Fruit fly (Drosophila melanogaster) whole organism: ENCODE measurements around the gene CG31954.

ENCODE experiments used
- CG8478 ChIP-seq: fragments of >200 bp; optimal IDR thresholded peaks from 2 replicates; lab custom pipeline; 2018; ENCODE audit warnings: inconsistent platforms
- EcR ChIP-seq, 2 experiments: fragments of >200 bp; optimal IDR thresholded peaks; 2 replicates each; lab custom pipeline; 2017; ENCODE audit warnings: missing biosample characterization in 2 of 2, missing genetic modification characterization in 2 of 2, missing genetic modification reagents in 2 of 2
- pan ChIP-seq: fragments of >200 bp; optimal IDR thresholded peaks from 2 replicates; lab custom pipeline; 2017
- psq ChIP-seq: fragments of >200 bp; optimal IDR thresholded peaks from 2 replicates; lab custom pipeline; 2017
- usp ChIP-seq: fragments of >200 bp; optimal IDR thresholded peaks from 2 replicates; lab custom pipeline; 2017; ENCODE audit warnings: missing biosample characterization, missing genetic modification characterization, mixed read lengths

DNA sequence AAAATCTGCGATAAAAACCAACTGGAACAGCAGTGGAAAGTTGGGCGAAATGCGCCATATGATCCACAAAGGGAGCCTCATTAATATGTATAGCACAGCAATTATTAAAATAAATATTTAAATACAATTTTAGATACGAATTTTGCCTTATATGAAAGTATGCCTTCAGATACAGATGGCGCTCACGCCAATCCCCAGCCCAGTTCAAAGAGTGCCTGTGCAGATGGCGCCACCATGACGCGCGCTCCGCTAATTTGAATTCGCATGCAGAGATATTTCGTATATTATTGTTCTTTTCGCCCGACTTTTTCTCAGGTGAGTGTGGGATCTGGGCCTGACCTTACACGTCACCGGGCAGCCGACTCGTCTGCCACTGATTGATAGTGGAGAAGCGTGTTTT lies 37.7 kb downstream of the CG31954 start, which contains the start of gene Pgant4:
- TF ChIP-seq CG8478 (lab: Kevin White, UChicago) (no peak), pan (no peak), usp (GFP tag; lab: Kevin White, UChicago) (no peak), psq (no peak), EcR (GFP tag; optimal IDR thresholded peaks at IDR 0.05; lab: Kevin White, UChicago) (no peak)
